Worm (Caenorhabditis elegans) whole organism, midembryonic: ENCODE data around the gene F39D8.3.

Source experiments
- T22C8.4 ChIP-seq: fragments of 200-800 bp; sonication (Bioruptor generic); IDR thresholded peaks from 2 replicates; pipeline ENCODE4 v1.3.6; 2022; ENCODE audit warnings: missing genetic modification characterization, missing compliant biosample characterization
- klf-2 ChIP-seq: fragments of 200-800 bp; sonication (Bioruptor generic); conservative IDR thresholded peaks from 2 replicates; pipeline ENCODE4 v1.3.6; 2022; ENCODE audit warnings: missing genetic modification reagents, missing genetic modification characterization, missing compliant biosample characterization
- med-1 ChIP-seq: sonication (generic microtip); optimal IDR thresholded peaks from 2 replicates; lab custom pipeline; 2017; ENCODE audit warnings: missing genetic modification characterization, mild to moderate bottlenecking, missing compliant biosample characterization, antibody characterized with exemption, missing genetic modification reagents; ENCODE audit not compliant: insufficient read depth
- ref-1 ChIP-seq: fragments of 200-800 bp; sonication (Bioruptor generic); conservative IDR thresholded peaks from 2 replicates; pipeline ENCODE4 v1.3.6; 2022; ENCODE audit warnings: missing genetic modification reagents, missing genetic modification characterization, missing compliant biosample characterization
- ztf-29 ChIP-seq: fragments of 200-800 bp; sonication (Bioruptor generic); IDR thresholded peaks from 2 replicates; pipeline ENCODE4 v1.3.6; 2022; ENCODE audit warnings: missing genetic modification reagents, missing genetic modification characterization, missing compliant biosample characterization

ce11 chrX:15389853-15390252 lies 30.9 kb upstream of the F39D8.3 start:
- TF ChIP-seq ref-1 (GFP tag; lab: Robert Waterston, UW) (no peak), T22C8.4 (GFP tag; lab: Robert Waterston, UW) (no peak), klf-2 (no peak), ztf-29 (GFP tag; lab: Robert Waterston, UW) (no peak), med-1 (GFP tag; lab: Kevin White, UChicago) (no peak)
